Fruit fly (Drosophila melanogaster) whole organism, embryonic: ENCODE data around the gene CG17264.
A peak's percentile ranks its signal among the peaks of the same experiment; 100 is the strongest.

Experiments
- CG10321 ChIP-seq: fragments of 200-800 bp; sonication (Bioruptor generic); IDR thresholded peaks from 2 replicates; pipeline ENCODE4 v1.3.6; 2022; ENCODE audit warnings: missing biosample characterization, missing genetic modification characterization
- CG10543 ChIP-seq: fragments of 200-800 bp; sonication (Bioruptor generic); optimal IDR thresholded peaks from 3 replicates; lab custom pipeline; 2017; ENCODE audit warnings: missing biosample characterization, mild to moderate bottlenecking, missing genetic modification characterization, moderate library complexity
- CG10565 ChIP-seq: fragments of 200-800 bp; sonication (Bioruptor generic); optimal IDR thresholded peaks from 3 replicates; lab custom pipeline; 2016; ENCODE audit warnings: missing biosample characterization, mild to moderate bottlenecking, missing genetic modification characterization
- CG12659 ChIP-seq: fragments of 200-800 bp; sonication (Bioruptor generic); optimal IDR thresholded peaks from 3 replicates; lab custom pipeline; 2017; ENCODE audit warnings: mild to moderate bottlenecking, missing biosample characterization, missing genetic modification reagents, missing genetic modification characterization
- CG12769 ChIP-seq: fragments of 200-800 bp; sonication (Bioruptor generic); optimal IDR thresholded peaks from 2 replicates; lab custom pipeline; 2019; ENCODE audit warnings: missing biosample characterization, mild to moderate bottlenecking, missing genetic modification characterization, moderate library complexity
- CG16815 ChIP-seq: fragments of 200-800 bp; sonication (Bioruptor generic); optimal IDR thresholded peaks from 3 replicates; lab custom pipeline; 2017; ENCODE audit warnings: missing biosample characterization, mild to moderate bottlenecking, missing genetic modification characterization
- CG17802 ChIP-seq: fragments of 200-800 bp; sonication (Bioruptor generic); optimal IDR thresholded peaks from 2 replicates; lab custom pipeline; 2018; ENCODE audit warnings: missing biosample characterization, mild to moderate bottlenecking, missing genetic modification characterization, moderate library complexity
- CG18599 ChIP-seq: fragments of 200-800 bp; sonication (Bioruptor generic); optimal IDR thresholded peaks from 3 replicates; lab custom pipeline; 2017; ENCODE audit warnings: missing biosample characterization, missing genetic modification characterization, mild to moderate bottlenecking, moderate library complexity, missing genetic modification reagents
- CG18764 ChIP-seq: fragments of 200-800 bp; sonication (Bioruptor generic); optimal IDR thresholded peaks from 3 replicates; lab custom pipeline; 2016; ENCODE audit warnings: missing biosample characterization, missing genetic modification characterization
- CG2120 ChIP-seq: fragments of 200-800 bp; sonication (Bioruptor generic); optimal IDR thresholded peaks from 3 replicates; lab custom pipeline; 2016; ENCODE audit warnings: missing biosample characterization, missing genetic modification characterization
- CG2875 ChIP-seq: fragments of 200-800 bp; sonication (Bioruptor generic); optimal IDR thresholded peaks from 2 replicates; lab custom pipeline; 2017; ENCODE audit warnings: missing biosample characterization, mild to moderate bottlenecking, missing genetic modification characterization, missing genetic modification reagents
- CG4730 ChIP-seq: fragments of 200-800 bp; sonication (Bioruptor generic); IDR thresholded peaks from 2 replicates; pipeline ENCODE4 v1.3.6; 2022; ENCODE audit warnings: missing biosample characterization, missing genetic modification characterization
- CG7372 ChIP-seq: fragments of 200-800 bp; sonication (Bioruptor generic); IDR thresholded peaks from 2 replicates; pipeline ENCODE4 v1.3.6; 2022; ENCODE audit warnings: missing biosample characterization, missing genetic modification characterization
- CG9609 ChIP-seq: fragments of 200-800 bp; sonication (Bioruptor generic); optimal IDR thresholded peaks from 3 replicates; lab custom pipeline; 2016; ENCODE audit warnings: missing biosample characterization, missing genetic modification characterization
- CG9727 ChIP-seq: fragments of 200-800 bp; sonication (Bioruptor generic); optimal IDR thresholded peaks from 3 replicates; lab custom pipeline; 2017; ENCODE audit warnings: missing biosample characterization, mild to moderate bottlenecking, missing genetic modification characterization
- CoRest ChIP-seq: fragments of 200-800 bp; sonication (Bioruptor generic); optimal IDR thresholded peaks from 3 replicates; lab custom pipeline; 2018; ENCODE audit warnings: missing biosample characterization, mild to moderate bottlenecking, missing genetic modification characterization, moderate library complexity
- Dek ChIP-seq: fragments of 200-800 bp; sonication (Bioruptor generic); optimal IDR thresholded peaks from 3 replicates; lab custom pipeline; 2019; ENCODE audit warnings: missing biosample characterization, mild to moderate bottlenecking, missing genetic modification characterization, moderate library complexity
- Fer1 ChIP-seq: fragments of 200-800 bp; sonication (Bioruptor generic); optimal IDR thresholded peaks from 2 replicates; lab custom pipeline; 2017; ENCODE audit warnings: missing biosample characterization, mild to moderate bottlenecking, missing genetic modification characterization
- GATAe ChIP-seq: fragments of 200-800 bp; sonication (Bioruptor generic); conservative IDR thresholded peaks from 2 replicates; pipeline ENCODE4 v1.3.6; 2022; ENCODE audit warnings: missing biosample characterization, missing genetic modification characterization
- Hey ChIP-seq: fragments of 200-800 bp; sonication (Bioruptor generic); optimal IDR thresholded peaks from 3 replicates; lab custom pipeline; 2018; ENCODE audit warnings: missing biosample characterization, mild to moderate bottlenecking, missing genetic modification characterization
- HmgZ ChIP-seq: fragments of 200-800 bp; sonication (Bioruptor generic); optimal IDR thresholded peaks from 2 replicates; lab custom pipeline; 2018; ENCODE audit warnings: missing biosample characterization, mild to moderate bottlenecking, missing genetic modification characterization
- Jarid2 ChIP-seq: fragments of 200-800 bp; sonication (Bioruptor generic); optimal IDR thresholded peaks from 3 replicates; lab custom pipeline; 2017; ENCODE audit warnings: mild to moderate bottlenecking, missing biosample characterization, missing genetic modification reagents, missing genetic modification characterization
- Mad ChIP-seq: fragments of 200-800 bp; sonication (Bioruptor generic); optimal IDR thresholded peaks from 2 replicates; lab custom pipeline; 2016; ENCODE audit warnings: missing biosample characterization, missing genetic modification characterization
- Nf-YA ChIP-seq: fragments of 200-800 bp; sonication (Bioruptor generic); IDR thresholded peaks from 2 replicates; pipeline ENCODE4 v1.3.6; 2022; ENCODE audit warnings: missing biosample characterization, missing genetic modification characterization
- Pdp1 ChIP-seq, 2 experiments: fragments of 200-800 bp; sonication (Bioruptor generic); optimal IDR thresholded peaks; 3 replicates each; lab custom pipeline; 2016; ENCODE audit warnings: missing biosample characterization in 2 of 2, missing genetic modification characterization in 2 of 2, mild to moderate bottlenecking in 1 of 2, moderate library complexity in 1 of 2
- Tbp ChIP-seq: fragments of >200 bp; optimal IDR thresholded peaks from 2 replicates; lab custom pipeline; 2018; ENCODE audit warnings: missing biosample characterization, missing genetic modification characterization
- YL-1 ChIP-seq: fragments of 200-800 bp; sonication (Bioruptor generic); optimal IDR thresholded peaks from 3 replicates; lab custom pipeline; 2017; ENCODE audit warnings: missing biosample characterization, mild to moderate bottlenecking, missing genetic modification characterization
- ato ChIP-seq: fragments of 200-800 bp; sonication (Bioruptor generic); IDR thresholded peaks from 2 replicates; pipeline ENCODE4 v1.3.6; 2022; ENCODE audit warnings: missing biosample characterization, missing genetic modification characterization; ENCODE audit not compliant: partially characterized antibody
- bcd ChIP-seq: fragments of 200-800 bp; sonication (Bioruptor generic); optimal IDR thresholded peaks from 2 replicates; lab custom pipeline; 2017; ENCODE audit warnings: missing biosample characterization, mild to moderate bottlenecking, missing genetic modification characterization
- bigmax ChIP-seq: fragments of 200-800 bp; sonication (Bioruptor generic); optimal IDR thresholded peaks from 2 replicates; lab custom pipeline; 2018; ENCODE audit warnings: missing biosample characterization, mild to moderate bottlenecking, missing genetic modification characterization
- bsh ChIP-seq, 2 experiments: fragments of 200-800 bp; sonication (Bioruptor generic); optimal IDR thresholded peaks; 2 replicates each; lab custom pipeline; 2017 to 2018; ENCODE audit warnings: mild to moderate bottlenecking in 2 of 2, missing biosample characterization in 2 of 2, missing genetic modification characterization in 2 of 2, moderate library complexity in 1 of 2
- cg ChIP-seq: fragments of 200-800 bp; sonication (Bioruptor generic); optimal IDR thresholded peaks from 3 replicates; lab custom pipeline; 2019; ENCODE audit warnings: missing biosample characterization, mild to moderate bottlenecking, missing genetic modification characterization, moderate library complexity
- crol ChIP-seq: fragments of 200-800 bp; sonication (Bioruptor generic); IDR thresholded peaks from 2 replicates; pipeline ENCODE4 v1.3.6; 2022; ENCODE audit warnings: missing biosample characterization, missing genetic modification characterization
- ewg ChIP-seq: fragments of 200-800 bp; sonication (Bioruptor generic); optimal IDR thresholded peaks from 3 replicates; lab custom pipeline; 2017; ENCODE audit warnings: mild to moderate bottlenecking, missing biosample characterization, missing genetic modification reagents, missing genetic modification characterization
- fu2 ChIP-seq: fragments of 200-800 bp; sonication (Bioruptor generic); optimal IDR thresholded peaks from 2 replicates; lab custom pipeline; 2016; ENCODE audit warnings: missing biosample characterization, missing genetic modification characterization
- grn ChIP-seq: fragments of 200-800 bp; sonication (Bioruptor generic); optimal IDR thresholded peaks from 3 replicates; lab custom pipeline; 2017; ENCODE audit warnings: missing biosample characterization, missing genetic modification characterization
- gro ChIP-seq: fragments of 200-800 bp; sonication (Bioruptor generic); optimal IDR thresholded peaks from 2 replicates; lab custom pipeline; 2016; ENCODE audit warnings: missing biosample characterization, missing genetic modification characterization
- klu ChIP-seq: fragments of 200-800 bp; sonication (Bioruptor generic); IDR thresholded peaks from 2 replicates; pipeline ENCODE4 v1.3.6; 2022; ENCODE audit warnings: missing biosample characterization, missing genetic modification characterization
- kni ChIP-seq: fragments of 200-800 bp; sonication (Bioruptor generic); optimal IDR thresholded peaks from 3 replicates; lab custom pipeline; 2017; ENCODE audit warnings: mild to moderate bottlenecking, missing biosample characterization, missing genetic modification reagents, missing genetic modification characterization
- lbe ChIP-seq: fragments of 200-800 bp; sonication (Bioruptor generic); optimal IDR thresholded peaks from 2 replicates; lab custom pipeline; 2016; ENCODE audit warnings: missing biosample characterization, mild to moderate bottlenecking, missing genetic modification characterization
- mirr ChIP-seq: fragments of 200-800 bp; sonication (Bioruptor generic); optimal IDR thresholded peaks from 3 replicates; lab custom pipeline; 2018; ENCODE audit warnings: missing biosample characterization, mild to moderate bottlenecking, missing genetic modification characterization
- oc ChIP-seq: fragments of 200-800 bp; sonication (Bioruptor generic); optimal IDR thresholded peaks from 2 replicates; lab custom pipeline; 2018; ENCODE audit warnings: missing biosample characterization, mild to moderate bottlenecking, missing genetic modification characterization, moderate library complexity
- prd ChIP-seq, 3 experiments: fragments of >200 bp in 2 of 3; fragments of 200-800 bp in 1 of 3; sonication (Bioruptor generic) in 1 of 3; optimal IDR thresholded peaks in 2 of 3; IDR thresholded peaks in 1 of 3; 2 replicates in 2 of 3; 3 replicates in 1 of 3; pipeline versions ENCODE4 v1.3.6 to Lab custom; 2017 to 2022; ENCODE audit warnings: missing biosample characterization in 1 of 3, missing genetic modification characterization in 1 of 3
- pros ChIP-seq: fragments of 200-800 bp; sonication (Bioruptor generic); optimal IDR thresholded peaks from 3 replicates; lab custom pipeline; 2019; ENCODE audit warnings: missing biosample characterization, mild to moderate bottlenecking, missing genetic modification characterization, moderate library complexity
- trem ChIP-seq: fragments of 200-800 bp; optimal IDR thresholded peaks from 3 replicates; lab custom pipeline; 2019; ENCODE audit warnings: missing biosample characterization, mild to moderate bottlenecking, missing genetic modification characterization, moderate library complexity
- vnd ChIP-seq: fragments of 200-800 bp; sonication (Bioruptor generic); IDR thresholded peaks from 3 replicates; pipeline ENCODE4 v1.3.6; 2022; ENCODE audit warnings: missing biosample characterization, missing genetic modification characterization; ENCODE audit not compliant: partially characterized antibody
- zen2 ChIP-seq: fragments of 200-800 bp; sonication (Bioruptor generic); IDR thresholded peaks from 3 replicates; pipeline ENCODE4 v1.3.6; 2022; ENCODE audit warnings: missing biosample characterization, missing genetic modification characterization; ENCODE audit not compliant: partially characterized antibody

The CG17264 gene

DNA sequence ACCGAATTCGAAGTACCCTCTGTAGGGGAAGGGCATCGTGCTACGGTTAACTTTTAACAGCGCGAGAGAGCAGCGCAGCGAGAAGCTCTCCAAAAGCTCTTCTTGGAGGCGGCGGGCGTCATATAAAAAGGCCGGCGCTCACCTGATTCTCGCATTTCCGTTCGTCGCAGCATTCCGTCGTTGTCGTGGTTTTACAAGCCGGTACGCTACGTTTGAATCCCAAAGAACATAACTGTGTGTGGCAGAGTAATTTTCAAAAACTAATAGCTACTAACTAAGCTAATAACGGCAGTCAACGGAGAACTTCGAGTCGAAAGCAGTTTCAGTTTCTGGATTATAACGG lies 38.1 kb downstream of the CG17264 start, which contains the start of gene FASN1 (continued):
- TF ChIP-seq Fer1 (GFP tag; lab: Kevin White, UChicago) (peak; percentile 19), ato (GFP tag; lab: Robert Waterston, UW) (no peak), zen2 (no peak), cg (GFP tag; lab: Kevin White, UChicago) (no peak), CG4730 (GFP tag; lab: Robert Waterston, UW) (peak; percentile 29; the same call in 1 of the 2 replicates), klu (GFP tag; lab: Robert Waterston, UW) (no peak), bsh (GFP tag; optimal IDR thresholded peaks at IDR 0.05; lab: Kevin White, UChicago) (no peak), Nf-YA (no peak), Hey (tag; lab: Kevin White, UChicago) (peak; percentile 8), lbe (GFP tag; lab: Kevin White, UChicago) (no peak), pros (GFP tag; lab: Kevin White, UChicago) (no peak), CG9609 (GFP tag; lab: Kevin White, UChicago) (no peak), bigmax (no peak), CG10565 (no peak), CG16815 (GFP tag; lab: Kevin White, UChicago) (no peak), CG2120 (GFP tag; lab: Kevin White, UChicago) (no peak)

dm6 chr2L:3057951-3058771 lies 39.9 kb downstream of the CG17264 start:
- TF ChIP-seq kni (GFP tag; lab: Kevin White, UChicago) (peak; percentile 58), oc (no peak), CG12769 (tag; lab: Kevin White, UChicago) (peak; percentile 32), CG18599 (GFP tag; lab: Kevin White, UChicago) (peak; percentile 59), CoRest (tag; lab: Kevin White, UChicago) (no peak), CG18764 (GFP tag; lab: Kevin White, UChicago) (no peak), ewg (GFP tag; lab: Kevin White, UChicago) (no peak), HmgZ (peak; percentile 40), CG2875 (GFP tag; lab: Kevin White, UChicago) (no peak), Pdp1 (GFP tag; optimal IDR thresholded peaks at IDR 0.05; lab: Kevin White, UChicago) (peak in 1 of 2 experiments; percentile 64), Jarid2 (GFP tag; lab: Kevin White, UChicago) (no peak), crol (GFP tag; lab: Robert Waterston, UW) (peak; percentile 41; the same call in 1 of the 2 replicates), CG10543 (GFP tag; lab: Kevin White, UChicago) (peak; percentile 61), CG12659 (no peak), gro (peak; percentile 89), bcd (no peak), Tbp (GFP tag; lab: Kevin White, UChicago) (no peak), mirr (GFP tag; lab: Kevin White, UChicago) (peak; percentile 94), fu2 (GFP tag; lab: Kevin White, UChicago) (no peak), YL-1 (no peak), CG10321 (GFP tag; lab: Robert Waterston, UW) (no peak), Dek (tag; lab: Kevin White, UChicago) (peak; percentile 16), CG9727 (GFP tag; lab: Kevin White, UChicago) (no peak), prd (optimal IDR thresholded peaks at IDR 0.05; lab: Kevin White, UChicago) (no peak), prd (GFP tag; IDR thresholded peaks at IDR 0.05; lab: Robert Waterston, UW) (no peak), CG7372 (GFP tag; lab: Robert Waterston, UW) (no peak), trem (tag; lab: Kevin White, UChicago) (no peak), ato (GFP tag; lab: Robert Waterston, UW) (no peak), vnd (0 out of 3 replicates have a peak, but pooled peaks have one; percentile 19), Mad (GFP tag; lab: Kevin White, UChicago) (no peak), grn (GFP tag; lab: Kevin White, UChicago) (peak; percentile 99), CG17802 (tag; lab: Kevin White, UChicago) (no peak), GATAe (GFP tag; lab: Robert Waterston, UW) (peak; percentile 71)
